7 worm cellular contexts compared by ENCODE assay signal in the genomic region with DNA sequence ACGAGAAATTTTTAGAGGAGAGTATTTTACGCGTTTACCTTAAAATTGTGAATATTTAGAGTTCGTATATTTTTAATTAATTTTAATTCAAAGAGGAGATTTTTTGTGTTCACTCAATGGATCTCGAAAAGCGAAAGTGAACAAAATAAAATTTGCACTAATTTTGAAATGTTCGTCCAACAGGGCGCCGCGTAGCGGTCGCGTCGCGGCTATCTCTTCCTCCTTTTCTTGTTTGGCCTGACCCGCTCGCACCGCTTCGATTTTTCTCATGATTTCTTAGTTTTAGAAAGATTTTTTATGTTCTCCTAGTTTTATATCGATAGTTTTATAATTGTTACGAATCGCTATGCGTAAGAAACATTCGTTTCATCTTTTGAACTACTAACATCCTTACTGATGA.
TF ChIP-seq lines count a peak whose summit lies in the region.

No protein-coding gene starts in this region.

TF ChIP-seq in whole organism, L1 larva, 84 proteins besides CTCF, POLR2A, EP300 and RAD21 (continues in another document):
- TF ChIP-seq ztf-4 (tag; optimal IDR thresholded peaks at IDR 0.05; lab: Kevin White, UChicago) = no peak
- TF ChIP-seq ceh-88 (GFP tag; IDR thresholded peaks at IDR 0.05; lab: Robert Waterston, UW) = no peak
- no peak for TF ChIP-seq dsc-1 (tag; optimal IDR thresholded peaks at IDR 0.05; lab: Kevin White, UChicago)
- peak; percentile 90 for TF ChIP-seq blmp-1 (tag; optimal IDR thresholded peaks at IDR 0.05; lab: Kevin White, UChicago)
- TF ChIP-seq efl-1 (optimal IDR thresholded peaks at IDR 0.05; lab: Kevin White, UChicago) = peak in 1 of 2 experiments; percentile 25
- peak; percentile 11 to 48 for TF ChIP-seq efl-1 (GFP tag; optimal IDR thresholded peaks at IDR 0.05 in 1 of 2; lab: Kevin White, UChicago)
- TF ChIP-seq ceh-90 (tag; optimal IDR thresholded peaks at IDR 0.05; lab: Kevin White, UChicago) = no peak
- TF ChIP-seq hpl-2 (GFP tag; optimal IDR thresholded peaks at IDR 0.05; lab: Kevin White, UChicago) = no peak
- TF ChIP-seq ets-5 (GFP tag; IDR thresholded peaks at IDR 0.05; lab: Robert Waterston, UW) = no peak
- peak in 1 of 3 experiments; percentile 37 for TF ChIP-seq dpl-1 (GFP tag; optimal IDR thresholded peaks at IDR 0.05; lab: Kevin White, UChicago)
- peak; percentile 1 for TF ChIP-seq lin-15B (tag; optimal IDR thresholded peaks at IDR 0.05; lab: Kevin White, UChicago)
- peak; percentile 54 for TF ChIP-seq lin-14 (GFP tag; optimal IDR thresholded peaks at IDR 0.05; lab: Kevin White, UChicago)

TF ChIP-seq in whole organism, L2 larva, 48 proteins besides CTCF, POLR2A, EP300 and RAD21:
- TF ChIP-seq blmp-1 (tag; optimal IDR thresholded peaks at IDR 0.05; lab: Kevin White, UChicago; ENCODE audit: insufficient read depth) = peak; percentile 43
- no peak for TF ChIP-seq egl-27 (tag; optimal IDR thresholded peaks at IDR 0.05; lab: Kevin White, UChicago)
- TF ChIP-seq ZK546.5 (tag; optimal IDR thresholded peaks at IDR 0.05; lab: Kevin White, UChicago) = no peak
- TF ChIP-seq unc-55 (GFP tag; optimal IDR thresholded peaks at IDR 0.05; lab: Kevin White, UChicago) = peak; percentile 32
- no peak for TF ChIP-seq alr-1 (tag; optimal IDR thresholded peaks at IDR 0.05; lab: Kevin White, UChicago)
- TF ChIP-seq lin-13 (GFP tag; optimal IDR thresholded peaks at IDR 0.05; lab: Kevin White, UChicago) = no peak
- peak in 1 of 2 experiments; percentile 41 for TF ChIP-seq lsy-2 (tag; optimal IDR thresholded peaks at IDR 0.05; lab: Kevin White, UChicago)
- peak; percentile 59 for TF ChIP-seq C34F6.9 (tag; optimal IDR thresholded peaks at IDR 0.05; lab: Kevin White, UChicago)

TF ChIP-seq in whole organism, L3 larva, 47 proteins besides CTCF, POLR2A, EP300 and RAD21:
- TF ChIP-seq nhr-28 (tag; optimal IDR thresholded peaks at IDR 0.05; lab: Kevin White, UChicago) (no peak), skn-1 (tag; optimal IDR thresholded peaks at IDR 0.05; lab: Kevin White, UChicago) (no peak), R02D3.7 (tag; optimal IDR thresholded peaks at IDR 0.05; lab: Kevin White, UChicago) (no peak), nhr-43 (tag; optimal IDR thresholded peaks at IDR 0.05; lab: Kevin White, UChicago; ENCODE audit: poor library complexity, severe bottlenecking) (no peak), pha-4 (tag; optimal IDR thresholded peaks at IDR 0.05; lab: Kevin White, UChicago) (no peak), nfya-1 (tag; optimal IDR thresholded peaks at IDR 0.05; lab: Kevin White, UChicago; ENCODE audit: insufficient read depth) (peak; percentile 51), zag-1 (tag; optimal IDR thresholded peaks at IDR 0.05; lab: Kevin White, UChicago) (no peak), ztf-4 (tag; optimal IDR thresholded peaks at IDR 0.05; lab: Kevin White, UChicago) (no peak), hmg-11 (tag; optimal IDR thresholded peaks at IDR 0.05; lab: Kevin White, UChicago) (peak; percentile 29), lsy-12 (tag; optimal IDR thresholded peaks at IDR 0.05; lab: Kevin White, UChicago) (no peak), elt-2 (tag; optimal IDR thresholded peaks at IDR 0.05; lab: Kevin White, UChicago) (no peak), ama-1 (optimal IDR thresholded peaks at IDR 0.05; lab: Kevin White, UChicago) (peak; percentile 7), nhr-77 (tag; optimal IDR thresholded peaks at IDR 0.05; lab: Kevin White, UChicago) (no peak)

TF ChIP-seq in whole organism, L4 larva, 104 proteins besides CTCF, POLR2A, EP300 and RAD21 (continues in another document):
- no peak for TF ChIP-seq nhr-237 (tag; optimal IDR thresholded peaks at IDR 0.05; lab: Kevin White, UChicago)
- no peak for TF ChIP-seq mdl-1 (tag; optimal IDR thresholded peaks at IDR 0.05; lab: Kevin White, UChicago)
- no peak for TF ChIP-seq T20F7.1 (GFP tag; optimal IDR thresholded peaks at IDR 0.05; lab: Kevin White, UChicago)
- TF ChIP-seq snpc-4 (tag; optimal IDR thresholded peaks at IDR 0.05; lab: Kevin White, UChicago) = no peak
- TF ChIP-seq unc-39 (tag; optimal IDR thresholded peaks at IDR 0.05; lab: Kevin White, UChicago) = no peak
- TF ChIP-seq lir-3 (tag; optimal IDR thresholded peaks at IDR 0.05; lab: Kevin White, UChicago) = no peak
- peak; percentile 4 for TF ChIP-seq hlh-30 (tag; optimal IDR thresholded peaks at IDR 0.05; lab: Kevin White, UChicago; ENCODE audit: insufficient read depth)
- peak; percentile 31 for TF ChIP-seq dpl-1 (GFP tag; optimal IDR thresholded peaks at IDR 0.05; lab: Kevin White, UChicago)
- TF ChIP-seq lin-15B (tag; optimal IDR thresholded peaks at IDR 0.05; lab: Kevin White, UChicago) = no peak
- peak in 1 of 2 experiments; percentile 49 for TF ChIP-seq lsy-2 (tag; optimal IDR thresholded peaks at IDR 0.05; lab: Kevin White, UChicago)
- TF ChIP-seq ceh-82 (tag; optimal IDR thresholded peaks at IDR 0.05; lab: Kevin White, UChicago) = no peak
- no peak for TF ChIP-seq spr-3 (GFP tag; optimal IDR thresholded peaks at IDR 0.05; lab: Kevin White, UChicago)
- TF ChIP-seq lin-38 (GFP tag; IDR thresholded peaks at IDR 0.05; lab: Robert Waterston, UW) = no peak
- TF ChIP-seq Y75B8A.6 (GFP tag; IDR thresholded peaks at IDR 0.05; lab: Robert Waterston, UW) = no peak
- no peak for TF ChIP-seq snpc-1.2 (GFP tag; IDR thresholded peaks at IDR 0.05; lab: Robert Waterston, UW)

TF ChIP-seq in whole organism, late embryonic, 69 proteins besides CTCF, POLR2A, EP300 and RAD21:
- TF ChIP-seq ceh-9 (tag; optimal IDR thresholded peaks at IDR 0.05; lab: Kevin White, UChicago) (no peak), ceh-48 (tag; optimal IDR thresholded peaks at IDR 0.05; lab: Kevin White, UChicago) (peak; percentile 45), ref-2 (tag; optimal IDR thresholded peaks at IDR 0.05; lab: Kevin White, UChicago) (peak; percentile 20), ceh-31 (tag; optimal IDR thresholded peaks at IDR 0.05; lab: Kevin White, UChicago) (peak; percentile 17), hlh-8 (tag; optimal IDR thresholded peaks at IDR 0.05; lab: Kevin White, UChicago) (no peak), unc-42 (tag; optimal IDR thresholded peaks at IDR 0.05; lab: Kevin White, UChicago) (peak; percentile 16), tbx-7 (tag; optimal IDR thresholded peaks at IDR 0.05; lab: Kevin White, UChicago) (no peak)

TF ChIP-seq in whole organism, mixed stage, embryonic, 35 proteins besides CTCF, POLR2A, EP300 and RAD21:
- peak; percentile 13 for TF ChIP-seq nhr-237 (tag; optimal IDR thresholded peaks at IDR 0.05; lab: Kevin White, UChicago)
- TF ChIP-seq tbx-8 (GFP tag; optimal IDR thresholded peaks at IDR 0.05; lab: Kevin White, UChicago) = no peak
- TF ChIP-seq blmp-1 (tag; optimal IDR thresholded peaks at IDR 0.05; lab: Kevin White, UChicago) = peak; percentile 47
TF ChIP-seq in whole organism, mixed stage, embryonic: peak in this region for 2.

TF ChIP-seq in whole organism, young adult, 124 proteins besides CTCF, POLR2A, EP300 and RAD21:
- TF ChIP-seq let-607 (tag; optimal IDR thresholded peaks at IDR 0.05; lab: Kevin White, UChicago) (peak in 1 of 2 experiments; percentile 13), snpc-4 (GFP tag; optimal IDR thresholded peaks at IDR 0.05; lab: Kevin White, UChicago) (no peak), snpc-4 (tag; optimal IDR thresholded peaks at IDR 0.05; lab: Kevin White, UChicago) (peak in 1 of 4 experiments; percentile 32), C17E4.6 (GFP tag; IDR thresholded peaks at IDR 0.05; lab: Robert Waterston, UW) (no peak), cebp-1 (GFP tag; IDR thresholded peaks at IDR 0.05; lab: Robert Waterston, UW) (no peak), cebp-1 (tag; optimal IDR thresholded peaks at IDR 0.05; lab: Kevin White, UChicago) (peak; percentile 11), B0019.2 (GFP tag; conservative IDR thresholded peaks at IDR 0.05; lab: Robert Waterston, UW) (no peak), rcor-1 (GFP tag; IDR thresholded peaks at IDR 0.05; lab: Robert Waterston, UW) (no peak)
